Worm (Caenorhabditis elegans) whole organism, young adult: Measurements from ENCODE around the gene K06B4.4.

ENCODE experiments used
- F22D6.2 ChIP-seq: sonication (generic microtip); optimal IDR thresholded peaks from 2 replicates; lab custom pipeline; 2016; ENCODE audit warnings: mild to moderate bottlenecking, missing genetic modification characterization, missing compliant biosample characterization
- F23B12.7 ChIP-seq: sonication (generic microtip); optimal IDR thresholded peaks from 2 replicates; lab custom pipeline; 2017; ENCODE audit warnings: missing genetic modification characterization, mild to moderate bottlenecking, missing compliant biosample characterization, antibody characterized with exemption, moderate library complexity; ENCODE audit not compliant: insufficient read depth
- F57A8.1 ChIP-seq: fragments of 200-800 bp; sonication (Bioruptor generic); optimal IDR thresholded peaks from 2 replicates; lab custom pipeline; 2018; ENCODE audit warnings: mild to moderate bottlenecking, missing genetic modification characterization, moderate library complexity, missing compliant biosample characterization
- K12H6.12 ChIP-seq: fragments of 200-800 bp; sonication (Bioruptor generic); optimal IDR thresholded peaks from 2 replicates; lab custom pipeline; 2018; ENCODE audit warnings: mild to moderate bottlenecking, missing genetic modification characterization, missing compliant biosample characterization
- Y53G8AR.9 ChIP-seq: fragments of 200-800 bp; sonication (Bioruptor generic); conservative IDR thresholded peaks from 2 replicates; pipeline ENCODE4 v1.3.6; 2022; ENCODE audit warnings: missing genetic modification reagents, missing genetic modification characterization, missing compliant biosample characterization
- Y56A3A.18 ChIP-seq: fragments of 200-800 bp; sonication (Bioruptor generic); IDR thresholded peaks from 2 replicates; pipeline ENCODE4 v1.3.6; 2022; ENCODE audit warnings: missing genetic modification reagents, missing genetic modification characterization, missing compliant biosample characterization
- Y95B8A.8 ChIP-seq: fragments of 200-800 bp; sonication (Bioruptor generic); IDR thresholded peaks from 2 replicates; pipeline ENCODE4 v1.3.6; 2022; ENCODE audit warnings: missing genetic modification reagents, missing genetic modification characterization, missing compliant biosample characterization
- ZK185.1 ChIP-seq: sonication (generic microtip); optimal IDR thresholded peaks from 2 replicates; lab custom pipeline; 2016; ENCODE audit warnings: mild to moderate bottlenecking, missing genetic modification characterization, missing compliant biosample characterization; ENCODE audit not compliant: poor library complexity, severe bottlenecking
- aptf-3 ChIP-seq: fragments of 200-800 bp; sonication (Bioruptor generic); IDR thresholded peaks from 2 replicates; pipeline ENCODE4 v1.3.6; 2022; ENCODE audit warnings: missing genetic modification characterization, missing compliant biosample characterization
- atf-7 ChIP-seq: sonication (generic microtip); optimal IDR thresholded peaks from 2 replicates; lab custom pipeline; 2017; ENCODE audit warnings: mild to moderate bottlenecking, missing genetic modification characterization, missing compliant biosample characterization
- athp-1 ChIP-seq: sonication (generic microtip); optimal IDR thresholded peaks from 2 replicates; lab custom pipeline; 2017; ENCODE audit warnings: mild to moderate bottlenecking, missing genetic modification characterization, missing compliant biosample characterization
- attf-6 ChIP-seq: fragments of 200-800 bp; sonication (Bioruptor generic); IDR thresholded peaks from 2 replicates; pipeline ENCODE4 v1.3.6; 2022; ENCODE audit warnings: missing genetic modification reagents, missing genetic modification characterization, missing compliant biosample characterization
- bed-1 ChIP-seq: fragments of 200-800 bp; sonication (Bioruptor generic); IDR thresholded peaks from 2 replicates; pipeline ENCODE4 v1.3.6; 2022; ENCODE audit warnings: missing genetic modification reagents, missing genetic modification characterization, missing compliant biosample characterization
- cebp-2 ChIP-seq: fragments of 200-800 bp; sonication (Bioruptor generic); IDR thresholded peaks from 2 replicates; pipeline ENCODE4 v1.3.6; 2022; ENCODE audit warnings: missing genetic modification characterization, missing compliant biosample characterization
- gei-17 ChIP-seq: fragments of 200-800 bp; sonication (Bioruptor generic); optimal IDR thresholded peaks from 2 replicates; lab custom pipeline; 2018; ENCODE audit warnings: mild to moderate bottlenecking, missing genetic modification characterization, missing compliant biosample characterization
- hrde-1 ChIP-seq: sonication (generic microtip); optimal IDR thresholded peaks from 2 replicates; lab custom pipeline; 2016; ENCODE audit warnings: missing genetic modification characterization, mild to moderate bottlenecking, missing compliant biosample characterization, moderate library complexity, missing genotype, missing genetic modification reagents, borderline replicate concordance
- lin-26 ChIP-seq: fragments of 200-800 bp; sonication (Bioruptor generic); IDR thresholded peaks from 2 replicates; pipeline ENCODE4 v1.3.6; 2022; ENCODE audit warnings: missing genetic modification reagents, missing genetic modification characterization, missing compliant biosample characterization
- lin-54 ChIP-seq: fragments of 200-800 bp; sonication (Bioruptor generic); optimal IDR thresholded peaks from 2 replicates; lab custom pipeline; 2018; ENCODE audit warnings: mild to moderate bottlenecking, missing genetic modification characterization, missing compliant biosample characterization
- lsl-1 ChIP-seq: fragments of 200-800 bp; sonication (Bioruptor generic); optimal IDR thresholded peaks from 2 replicates; lab custom pipeline; 2018; ENCODE audit warnings: mild to moderate bottlenecking, missing genetic modification characterization, moderate library complexity, missing compliant biosample characterization
- madf-10 ChIP-seq: sonication (generic microtip); optimal IDR thresholded peaks from 2 replicates; lab custom pipeline; 2016; ENCODE audit warnings: mild to moderate bottlenecking, missing genetic modification characterization, missing compliant biosample characterization
- nhr-179 ChIP-seq: sonication (generic microtip); optimal IDR thresholded peaks from 2 replicates; lab custom pipeline; 2016; ENCODE audit warnings: mild to moderate bottlenecking, missing genetic modification characterization, missing compliant biosample characterization
- nhr-27 ChIP-seq: fragments of 200-800 bp; sonication (Bioruptor generic); optimal IDR thresholded peaks from 2 replicates; lab custom pipeline; 2018; ENCODE audit warnings: mild to moderate bottlenecking, missing genetic modification characterization, moderate library complexity, missing compliant biosample characterization
- pha-4 ChIP-seq: fragments of 150-350 bp; sonication (generic microtip); optimal IDR thresholded peaks from 2 replicates; lab custom pipeline; 2014; ENCODE audit warnings: missing biosample characterization, missing genetic modification reagents, missing genetic modification characterization
- snpc-1.1 ChIP-seq: sonication (generic microtip); optimal IDR thresholded peaks from 2 replicates; lab custom pipeline; 2017; ENCODE audit warnings: missing genetic modification characterization, mild to moderate bottlenecking, missing compliant biosample characterization, antibody characterized with exemption, moderate library complexity, missing genotype, missing genetic modification reagents; ENCODE audit not compliant: insufficient read depth
- snpc-1.3 ChIP-seq: sonication (generic microtip); optimal IDR thresholded peaks from 2 replicates; lab custom pipeline; 2017; ENCODE audit warnings: missing genetic modification characterization, mild to moderate bottlenecking, missing compliant biosample characterization, antibody characterized with exemption, moderate library complexity, missing genotype, missing genetic modification reagents; ENCODE audit not compliant: insufficient read depth
- somi-1 ChIP-seq: fragments of 200-800 bp; sonication (Bioruptor generic); optimal IDR thresholded peaks from 2 replicates; lab custom pipeline; 2018; ENCODE audit warnings: mild to moderate bottlenecking, missing genetic modification characterization, missing compliant biosample characterization
- tbx-9 ChIP-seq: sonication (generic microtip); optimal IDR thresholded peaks from 2 replicates; lab custom pipeline; 2016; ENCODE audit warnings: borderline replicate concordance, missing genetic modification characterization, inconsistent platforms, missing compliant biosample characterization
- unc-130 ChIP-seq: sonication (generic microtip); optimal IDR thresholded peaks from 2 replicates; lab custom pipeline; 2016; ENCODE audit warnings: missing genetic modification reagents, missing genetic modification characterization, missing compliant biosample characterization
- zfh-2 ChIP-seq: fragments of 200-800 bp; sonication (Bioruptor generic); conservative IDR thresholded peaks from 2 replicates; pipeline ENCODE4 v1.3.6; 2022; ENCODE audit warnings: missing genetic modification reagents, missing genetic modification characterization, missing compliant biosample characterization
- zim-3 ChIP-seq: sonication (generic microtip); optimal IDR thresholded peaks from 2 replicates; lab custom pipeline; 2017; ENCODE audit warnings: mild to moderate bottlenecking, missing genetic modification characterization, moderate library complexity, missing compliant biosample characterization
- ztf-25 ChIP-seq: fragments of 200-800 bp; sonication (Bioruptor generic); IDR thresholded peaks from 2 replicates; pipeline ENCODE4 v1.3.6; 2022; ENCODE audit warnings: missing genetic modification reagents, missing genetic modification characterization, missing compliant biosample characterization
- ztf-3 ChIP-seq: fragments of 200-800 bp; sonication (Bioruptor generic); optimal IDR thresholded peaks from 2 replicates; lab custom pipeline; 2018; ENCODE audit warnings: mild to moderate bottlenecking, missing genetic modification characterization, missing compliant biosample characterization

K06B4.4 gene

ce11 chrV:15674899-15675298 lies 5.9 kb downstream of the K06B4.4 start:
- TF ChIP-seq bed-1 = 0 out of 2 replicates have a peak, but pooled peaks have one; percentile 71
- peak; percentile 72 for TF ChIP-seq zfh-2 (GFP tag; lab: Robert Waterston, UW)
- TF ChIP-seq zim-3 = no peak

- TF ChIP-seq cebp-2 (GFP tag; lab: Robert Waterston, UW) = no peak
- no peak for TF ChIP-seq unc-130 (GFP tag; lab: Kevin White, UChicago)
- no peak for TF ChIP-seq tbx-9 (tag; lab: Kevin White, UChicago)
- TF ChIP-seq, all 124 proteins: peak for 0
Measured at ce11 chrV:15677222-15677621, 8.3 kb downstream of the K06B4.4 start, which contains the start of gene nhr-52. Gene nhr-52, plus strand, starts transcription at chrV:15677522.

- no peak for TF ChIP-seq aptf-3 (GFP tag; lab: Robert Waterston, UW)
- no peak for TF ChIP-seq ztf-25 (GFP tag; lab: Robert Waterston, UW)
- no peak for TF ChIP-seq madf-10 (tag; lab: Kevin White, UChicago)
- TF ChIP-seq K12H6.12 (tag; lab: Kevin White, UChicago) = no peak
- no peak for TF ChIP-seq athp-1
- no peak for TF ChIP-seq nhr-27 (tag; lab: Kevin White, UChicago)
- no peak for TF ChIP-seq nhr-179 (tag; lab: Kevin White, UChicago)
- no peak for TF ChIP-seq F23B12.7 (tag; lab: Kevin White, UChicago)
- TF ChIP-seq Y53G8AR.9 (GFP tag; lab: Robert Waterston, UW) = no peak
- no peak for TF ChIP-seq lin-26 (GFP tag; lab: Robert Waterston, UW)
- no peak for TF ChIP-seq Y56A3A.18 (GFP tag; lab: Robert Waterston, UW)
- TF ChIP-seq zim-3 = no peak
- no peak for TF ChIP-seq snpc-1.3 (tag; lab: Kevin White, UChicago)
- TF ChIP-seq ztf-3 = no peak
Measured at ce11 chrV:15685599-15685998, 16.6 kb downstream of the K06B4.4 start, which contains the start of gene nhr-196. Gene nhr-196, plus strand, starts transcription at chrV:15685716.

- no peak for TF ChIP-seq Y95B8A.8
- no peak for TF ChIP-seq lin-54
- no peak for TF ChIP-seq hrde-1 (tag; lab: Kevin White, UChicago)
- TF ChIP-seq F57A8.1 (GFP tag; lab: Kevin White, UChicago) = no peak
- no peak for TF ChIP-seq attf-6
- no peak for TF ChIP-seq ZK185.1 (tag; lab: Kevin White, UChicago)
- TF ChIP-seq atf-7 (tag; lab: Kevin White, UChicago) = no peak
- TF ChIP-seq gei-17 (GFP tag; lab: Kevin White, UChicago) = no peak
- TF ChIP-seq lsl-1 = no peak
- no peak for TF ChIP-seq pha-4
- TF ChIP-seq snpc-1.1 (tag; lab: Kevin White, UChicago) = no peak
- no peak for TF ChIP-seq F22D6.2 (tag; lab: Kevin White, UChicago)
- TF ChIP-seq somi-1 (GFP tag; lab: Kevin White, UChicago) = no peak
- TF ChIP-seq snpc-1.3 (tag; lab: Kevin White, UChicago) = no peak
Measured at ce11 chrV:15687660-15688059, 18.7 kb downstream of the K06B4.4 start, which contains the start of gene nhr-197. Gene nhr-197, plus strand, starts transcription at chrV:15687960.
